Worm (Caenorhabditis elegans) whole organism, L4 larva: ENCODE results near the gene nars-2.

Experiments used
- Y5F2A.4 ChIP-seq: fragments of 200-800 bp; sonication (Bioruptor generic); optimal IDR thresholded peaks from 2 replicates; lab custom pipeline; 2018; ENCODE audit warnings: mild to moderate bottlenecking, missing genetic modification characterization, missing compliant biosample characterization
- ceh-82 ChIP-seq: sonication (generic microtip); optimal IDR thresholded peaks from 2 replicates; lab custom pipeline; 2017; ENCODE audit warnings: missing biosample characterization, missing genetic modification characterization
- duxl-1 ChIP-seq: sonication (generic microtip); optimal IDR thresholded peaks from 2 replicates; lab custom pipeline; 2016; ENCODE audit warnings: mild to moderate bottlenecking, missing genetic modification characterization, moderate library complexity, missing compliant biosample characterization; ENCODE audit not compliant: poor library complexity
- fkh-10 ChIP-seq: fragments of 150-350 bp; optimal IDR thresholded peaks from 2 replicates; lab custom pipeline; 2014; ENCODE audit warnings: missing biosample characterization, missing genetic modification reagents, missing genetic modification characterization
- fos-1 ChIP-seq: fragments of 150-350 bp; optimal IDR thresholded peaks from 2 replicates; lab custom pipeline; 2014; ENCODE audit warnings: missing biosample characterization, missing genetic modification characterization
- lin-15B ChIP-seq: fragments of 150-350 bp; sonication (generic microtip); optimal IDR thresholded peaks from 3 replicates; lab custom pipeline; 2014; ENCODE audit warnings: missing biosample characterization, missing genetic modification characterization
- mdl-1 ChIP-seq, 2 experiments: fragments of 150-350 bp in 1 of 2; sonication (generic microtip) in 1 of 2; optimal IDR thresholded peaks; 2 replicates each; lab custom pipeline; 2014 to 2017; ENCODE audit warnings: missing biosample characterization in 2 of 2, missing genetic modification characterization in 2 of 2
- mep-1 ChIP-seq: fragments of 150-350 bp; sonication (generic microtip); optimal IDR thresholded peaks from 3 replicates; lab custom pipeline; 2014; ENCODE audit warnings: missing biosample characterization, missing genetic modification characterization
- nhr-102 ChIP-seq: sonication (generic microtip); optimal IDR thresholded peaks from 2 replicates; lab custom pipeline; 2016; ENCODE audit warnings: mild to moderate bottlenecking, missing genetic modification characterization, moderate library complexity, missing compliant biosample characterization
- pqm-1 ChIP-seq: sonication (generic microtip); optimal IDR thresholded peaks from 2 replicates; lab custom pipeline; 2017; ENCODE audit warnings: missing biosample characterization, missing genetic modification characterization
- rbr-2 ChIP-seq: sonication (generic microtip); optimal IDR thresholded peaks from 2 replicates; lab custom pipeline; 2016; ENCODE audit warnings: missing genotype, missing genetic modification characterization, missing compliant biosample characterization
- unc-62 ChIP-seq, 3 experiments: fragments of 150-350 bp in 1 of 3; sonication (generic microtip); optimal IDR thresholded peaks in 2 of 3; peaks in 1 of 3; 1 replicate in 1 of 3; 2 replicates in 2 of 3; lab custom pipeline; 2014 to 2017; ENCODE audit warnings: missing biosample characterization in 3 of 3, missing genetic modification characterization in 3 of 3, missing genetic modification reagents in 3 of 3, missing genotype in 1 of 3

DNA sequence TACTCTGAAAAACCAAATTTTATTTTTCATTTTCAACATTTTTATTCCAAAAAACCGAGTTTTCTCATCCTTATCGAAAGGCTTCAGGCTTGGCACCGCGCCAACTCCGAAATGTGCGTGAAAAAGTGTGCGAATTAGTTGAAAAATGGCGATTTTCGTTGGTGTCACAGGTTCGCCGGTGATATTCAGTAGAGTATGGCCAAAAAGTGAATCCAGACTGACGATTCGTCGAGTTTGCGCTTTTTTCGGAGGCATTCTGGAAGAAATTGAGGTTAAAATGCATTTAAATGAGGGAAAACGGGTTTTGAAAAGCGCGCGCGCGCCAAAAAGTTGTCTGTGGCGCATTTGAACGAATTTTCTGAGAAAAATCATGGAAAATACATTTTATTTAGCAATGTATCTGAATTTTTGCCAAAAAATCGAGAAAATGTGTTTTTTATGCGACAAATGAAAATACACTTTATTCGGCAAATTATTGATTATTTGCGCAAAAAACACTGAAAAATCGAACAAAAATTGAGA lies 23.0 kb upstream of the nars-2 start, which contains the start of the genes Y66D12A.16 and such-1:
- TF ChIP-seq nhr-102 (tag; lab: Kevin White, UChicago) (no peak), mep-1 (tag; lab: Kevin White, UChicago) (no peak), rbr-2 (no peak), Y5F2A.4 (GFP tag; lab: Kevin White, UChicago) (no peak), mdl-1 (tag; optimal IDR thresholded peaks at IDR 0.05; lab: Kevin White, UChicago) (no peak), fos-1 (tag; lab: Kevin White, UChicago) (no peak), duxl-1 (no peak), unc-62 (GFP tag; optimal IDR thresholded peaks at IDR 0.05 in 1 of 2; lab: Kevin White, UChicago) (no peak), unc-62 (tag; optimal IDR thresholded peaks at IDR 0.05; lab: Kevin White, UChicago) (no peak), ceh-82 (no peak), lin-15B (tag; lab: Kevin White, UChicago) (no peak), fkh-10 (GFP tag; lab: Kevin White, UChicago) (no peak), pqm-1 (tag; lab: Kevin White, UChicago) (no peak)
